Worm (Caenorhabditis elegans): ENCODE results near the gene spe-49.

DNA sequence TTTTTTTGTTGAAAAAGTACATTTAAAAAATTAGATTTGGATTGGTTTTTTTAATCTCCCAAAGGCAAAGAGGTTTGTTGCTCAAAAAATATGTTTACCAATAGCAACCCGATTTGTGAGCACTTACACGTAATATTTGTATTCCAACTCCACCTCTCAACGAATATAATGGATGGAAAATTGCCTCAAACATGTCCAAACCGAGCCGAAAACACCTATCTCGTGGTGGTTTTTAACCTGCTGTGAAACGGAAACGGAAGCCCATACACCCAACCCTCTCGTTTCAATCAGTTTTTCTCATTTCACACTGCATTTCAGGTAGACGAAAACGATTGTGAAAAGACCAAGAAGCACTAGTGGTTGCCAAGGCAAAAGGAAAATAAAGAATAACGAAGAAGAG, 35.5 kb downstream of the spe-49 start, which contains the start of gene cest-24:
- no peak for TF ChIP-seq lsy-2 (tag; optimal IDR thresholded peaks at IDR 0.05)
- TF ChIP-seq unc-62 (GFP tag; optimal IDR thresholded peaks at IDR 0.05) = no peak
- no peak for TF ChIP-seq nhr-237 (tag; optimal IDR thresholded peaks at IDR 0.05)
- no peak for TF ChIP-seq snpc-4 (tag; optimal IDR thresholded peaks at IDR 0.05)

Data from whole organism, mixed stage, embryonic.